Fruit fly (Drosophila melanogaster) whole organism, adult: ENCODE data around the gene Ciz1.
A peak's percentile ranks its signal among the peaks of the same experiment; 100 is the strongest.

ENCODE experiments used
- CG11617 ChIP-seq: fragments of 200-800 bp; sonication (Bioruptor generic); optimal IDR thresholded peaks from 2 replicates; lab custom pipeline; 2017; ENCODE audit warnings: mild to moderate bottlenecking, missing biosample characterization, missing genetic modification reagents, missing genetic modification characterization
- CG12768 ChIP-seq: fragments of 200-800 bp; sonication (Bioruptor generic); optimal IDR thresholded peaks from 2 replicates; lab custom pipeline; 2017; ENCODE audit warnings: missing biosample characterization, missing genetic modification characterization, mild to moderate bottlenecking, moderate library complexity, missing genetic modification reagents
- CG14711 ChIP-seq: fragments of 200-800 bp; sonication (Bioruptor generic); optimal IDR thresholded peaks from 2 replicates; lab custom pipeline; 2018; ENCODE audit warnings: missing biosample characterization, mild to moderate bottlenecking, missing genetic modification characterization, moderate library complexity
- CG1620 ChIP-seq: fragments of 200-800 bp; sonication (Bioruptor generic); optimal IDR thresholded peaks from 2 replicates; lab custom pipeline; 2016; ENCODE audit warnings: missing biosample characterization, missing genetic modification characterization
- CG33017 ChIP-seq: fragments of 200-800 bp; sonication (Bioruptor generic); optimal IDR thresholded peaks from 2 replicates; lab custom pipeline; 2018; ENCODE audit warnings: missing biosample characterization, mild to moderate bottlenecking, missing genetic modification characterization, moderate library complexity
- CG5204 ChIP-seq: fragments of 200-800 bp; sonication (Bioruptor generic); optimal IDR thresholded peaks from 2 replicates; lab custom pipeline; 2016; ENCODE audit warnings: missing biosample characterization, missing genetic modification characterization
- CG7045 ChIP-seq: fragments of 200-800 bp; sonication (Bioruptor generic); optimal IDR thresholded peaks from 2 replicates; lab custom pipeline; 2017; ENCODE audit warnings: missing biosample characterization, mild to moderate bottlenecking, missing genetic modification characterization
- CG7101 ChIP-seq: fragments of 200-800 bp; sonication (Bioruptor generic); optimal IDR thresholded peaks from 2 replicates; lab custom pipeline; 2018; ENCODE audit warnings: missing biosample characterization, mild to moderate bottlenecking, missing genetic modification characterization, moderate library complexity
- Clk ChIP-seq: fragments of 200-800 bp; sonication (Bioruptor generic); optimal IDR thresholded peaks from 2 replicates; lab custom pipeline; 2017; ENCODE audit warnings: missing biosample characterization, missing genetic modification characterization
- Crg-1 ChIP-seq: fragments of 200-800 bp; sonication (Bioruptor generic); optimal IDR thresholded peaks from 2 replicates; lab custom pipeline; 2016; ENCODE audit warnings: missing biosample characterization, missing genetic modification characterization
- Hr96 ChIP-seq: fragments of 200-800 bp; sonication (Bioruptor generic); optimal IDR thresholded peaks from 2 replicates; lab custom pipeline; 2016; ENCODE audit warnings: missing biosample characterization, missing genetic modification characterization
- Mnt ChIP-seq: fragments of 200-800 bp; sonication (Bioruptor generic); optimal IDR thresholded peaks from 2 replicates; lab custom pipeline; 2016; ENCODE audit warnings: missing biosample characterization, mild to moderate bottlenecking, missing genetic modification characterization
- bab1 ChIP-seq: fragments of 200-800 bp; sonication (Bioruptor generic); optimal IDR thresholded peaks from 3 replicates; lab custom pipeline; 2019; ENCODE audit warnings: missing biosample characterization, mild to moderate bottlenecking, missing genetic modification characterization, moderate library complexity
- cic ChIP-seq: fragments of 200-800 bp; sonication (Bioruptor generic); optimal IDR thresholded peaks from 2 replicates; lab custom pipeline; 2017; ENCODE audit warnings: missing biosample characterization, mild to moderate bottlenecking, missing genetic modification characterization, moderate library complexity
- cnc ChIP-seq, 2 experiments: fragments of >200 bp; optimal IDR thresholded peaks; 2 replicates each; lab custom pipeline; 2017
- kay ChIP-seq: fragments of 200-800 bp; sonication (Bioruptor generic); peaks from one replicate; lab custom pipeline; 2016; ENCODE audit warnings: missing biosample characterization, missing genetic modification characterization, borderline replicate concordance
- ovo ChIP-seq: fragments of 200-800 bp; sonication (Bioruptor generic); optimal IDR thresholded peaks from 2 replicates; lab custom pipeline; 2016; ENCODE audit warnings: missing biosample characterization, missing genetic modification characterization
- pad ChIP-seq: fragments of 200-800 bp; sonication (Bioruptor generic); optimal IDR thresholded peaks from 3 replicates; lab custom pipeline; 2017; ENCODE audit warnings: missing biosample characterization, missing genetic modification characterization, mild to moderate bottlenecking, moderate library complexity, missing genetic modification reagents
- tj ChIP-seq: fragments of 200-800 bp; sonication (Bioruptor generic); optimal IDR thresholded peaks from 3 replicates; lab custom pipeline; 2017; ENCODE audit warnings: missing biosample characterization, mild to moderate bottlenecking, missing genetic modification characterization, moderate library complexity
- toe ChIP-seq: fragments of 200-800 bp; sonication (Bioruptor generic); optimal IDR thresholded peaks from 2 replicates; lab custom pipeline; 2016; ENCODE audit warnings: missing biosample characterization, missing genetic modification characterization

Ciz1 gene

DNA sequence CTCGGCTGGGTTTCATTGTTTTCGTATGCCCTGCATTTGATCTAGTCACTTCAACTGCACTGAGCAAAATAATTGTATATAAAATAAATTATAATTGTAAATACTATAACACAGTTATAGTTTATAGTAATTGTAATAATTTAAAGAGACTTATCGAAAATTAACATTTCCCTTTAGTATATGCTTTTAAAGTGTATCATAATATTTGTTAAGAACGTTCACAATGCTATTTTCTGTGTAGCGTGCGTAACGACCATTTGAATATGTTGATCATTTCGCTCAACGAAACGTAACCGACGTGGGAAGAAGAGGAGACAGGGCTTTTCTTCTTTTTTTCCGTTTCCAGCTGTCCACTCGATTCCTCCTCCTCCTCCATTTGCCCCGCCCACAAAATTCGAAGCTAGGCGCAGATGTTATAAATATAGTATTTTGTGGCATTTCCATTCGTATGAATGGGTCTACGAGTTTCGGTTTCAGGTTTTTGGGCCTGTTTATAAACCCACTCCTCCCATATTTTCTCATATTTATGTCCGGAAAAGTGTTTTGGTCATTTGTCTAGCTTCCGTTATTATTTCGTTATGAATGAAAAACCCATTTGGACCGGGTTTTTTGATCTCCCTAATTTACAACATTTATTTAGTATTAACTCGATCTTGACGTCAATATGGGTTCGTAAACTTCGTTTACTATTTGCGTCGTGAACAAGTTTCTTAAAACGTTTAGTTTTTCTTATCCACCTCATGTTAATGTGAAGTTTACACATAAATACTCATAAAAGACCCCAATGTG, 7.8 kb upstream of the Ciz1 start:
- TF ChIP-seq Clk (GFP tag; lab: Kevin White, UChicago) (no peak), tj (GFP tag; lab: Kevin White, UChicago) (no peak), cic (no peak), Crg-1 (GFP tag; lab: Kevin White, UChicago) (no peak), pad (no peak), CG14711 (peak; percentile 30), CG7101 (tag; lab: Kevin White, UChicago) (peak; percentile 36), bab1 (peak; percentile 64), Mnt (GFP tag; lab: Kevin White, UChicago) (no peak)

DNA sequence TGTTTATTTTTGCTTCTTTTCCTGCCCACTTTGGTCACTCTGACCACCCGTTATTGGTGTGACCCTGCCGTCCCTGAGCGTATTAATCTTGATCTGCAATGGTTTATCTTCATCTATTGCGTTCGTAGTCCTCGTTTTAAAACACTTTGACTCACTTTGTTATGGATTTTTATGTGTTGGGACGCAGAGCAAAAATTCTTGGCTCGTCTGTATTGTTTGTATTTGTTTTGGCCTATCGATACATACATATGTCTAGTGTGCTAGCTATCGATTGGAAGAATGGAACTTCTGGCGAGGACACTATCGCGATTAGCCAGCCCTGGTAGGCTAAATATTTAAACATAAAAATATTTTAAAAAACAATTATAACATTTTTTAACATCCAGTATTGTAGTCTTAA, 4.8 kb upstream of the Ciz1 start, which contains the start of gene CG10809:
TSS of gene CG10809 (minus strand) at position 266 of the 400 bp plus-strand sequence.
- TF ChIP-seq CG11617 (peak; percentile 33), Hr96 (GFP tag; lab: Kevin White, UChicago) (no peak), CG1620 (GFP tag; lab: Kevin White, UChicago) (peak; percentile 17), cic (peak; percentile 34), toe (peak; percentile 25), pad (peak; percentile 15), CG7045 (GFP tag; lab: Kevin White, UChicago) (peak; percentile 7), ovo (GFP tag; lab: Kevin White, UChicago) (peak; percentile 3), Mnt (GFP tag; lab: Kevin White, UChicago) (peak; percentile 54), bab1 (peak; percentile 40), CG7101 (tag; lab: Kevin White, UChicago) (peak; percentile 62), CG14711 (peak; percentile 31), CG5204 (GFP tag; lab: Kevin White, UChicago) (no peak), Clk (GFP tag; lab: Kevin White, UChicago) (no peak)

dm6 chr3L:9863656-9864055, 783 bp upstream of the Ciz1 start:
- TF ChIP-seq CG11617 (no peak), CG14711 (no peak), CG1620 (GFP tag; lab: Kevin White, UChicago) (no peak), kay (GFP tag; lab: Kevin White, UChicago) (peak; percentile 90), pad (no peak), CG5204 (GFP tag; lab: Kevin White, UChicago) (no peak), ovo (GFP tag; lab: Kevin White, UChicago) (no peak), cnc (optimal IDR thresholded peaks at IDR 0.05; lab: Kevin White, UChicago) (no peak), bab1 (no peak), CG12768 (peak; percentile 47), tj (GFP tag; lab: Kevin White, UChicago) (no peak)

- TF ChIP-seq CG12768 (no peak), CG7045 (GFP tag; lab: Kevin White, UChicago) (no peak), CG1620 (GFP tag; lab: Kevin White, UChicago) (no peak), tj (GFP tag; lab: Kevin White, UChicago) (no peak), Mnt (GFP tag; lab: Kevin White, UChicago) (no peak)
These were observed 609 bp downstream of the Ciz1 start for dm6 chr3L:9865053-9865442.

dm6 chr3L:9872035-9872434, 7.6 kb downstream of the Ciz1 start:
- no peak for TF ChIP-seq Clk (GFP tag; lab: Kevin White, UChicago)
- TF ChIP-seq CG11617 = no peak
- no peak for TF ChIP-seq Mnt (GFP tag; lab: Kevin White, UChicago)
- no peak for TF ChIP-seq CG12768
- TF ChIP-seq Crg-1 (GFP tag; lab: Kevin White, UChicago) = no peak
- no peak for TF ChIP-seq pad
- TF ChIP-seq Hr96 (GFP tag; lab: Kevin White, UChicago) = no peak
- TF ChIP-seq CG14711 = no peak
- TF ChIP-seq CG33017 (tag; lab: Kevin White, UChicago) = no peak
- no peak for TF ChIP-seq CG7101 (tag; lab: Kevin White, UChicago)
- TF ChIP-seq ovo (GFP tag; lab: Kevin White, UChicago) = no peak
- TF ChIP-seq CG7045 (GFP tag; lab: Kevin White, UChicago) = no peak
- no peak for TF ChIP-seq CG5204 (GFP tag; lab: Kevin White, UChicago)
- TF ChIP-seq kay (GFP tag; lab: Kevin White, UChicago) = no peak
- no peak for TF ChIP-seq cic
- TF ChIP-seq tj (GFP tag; lab: Kevin White, UChicago) = no peak
- TF ChIP-seq bab1 = no peak
- no peak for TF ChIP-seq cnc (optimal IDR thresholded peaks at IDR 0.05; lab: Kevin White, UChicago)

- TF ChIP-seq kay (GFP tag; lab: Kevin White, UChicago) (no peak), CG7045 (GFP tag; lab: Kevin White, UChicago) (no peak), CG12768 (no peak), cic (no peak), Mnt (GFP tag; lab: Kevin White, UChicago) (no peak), Hr96 (GFP tag; lab: Kevin White, UChicago) (no peak), CG7101 (tag; lab: Kevin White, UChicago) (no peak), CG14711 (no peak), cnc (optimal IDR thresholded peaks at IDR 0.05; lab: Kevin White, UChicago) (no peak), CG33017 (tag; lab: Kevin White, UChicago) (no peak), Crg-1 (GFP tag; lab: Kevin White, UChicago) (no peak), CG1620 (GFP tag; lab: Kevin White, UChicago) (no peak), toe (no peak), bab1 (no peak), CG5204 (GFP tag; lab: Kevin White, UChicago) (no peak), pad (no peak), ovo (GFP tag; lab: Kevin White, UChicago) (no peak), CG11617 (no peak), tj (GFP tag; lab: Kevin White, UChicago) (no peak)
These were observed 14.2 kb downstream of the Ciz1 start, which contains the start of gene CG34382 for dm6 chr3L:9878685-9879084. Gene CG34382 (plus strand): TSS chr3L:9878985.
